Fruit fly (Drosophila melanogaster): ENCODE data around the gene MAGE.

The MAGE gene

DNA sequence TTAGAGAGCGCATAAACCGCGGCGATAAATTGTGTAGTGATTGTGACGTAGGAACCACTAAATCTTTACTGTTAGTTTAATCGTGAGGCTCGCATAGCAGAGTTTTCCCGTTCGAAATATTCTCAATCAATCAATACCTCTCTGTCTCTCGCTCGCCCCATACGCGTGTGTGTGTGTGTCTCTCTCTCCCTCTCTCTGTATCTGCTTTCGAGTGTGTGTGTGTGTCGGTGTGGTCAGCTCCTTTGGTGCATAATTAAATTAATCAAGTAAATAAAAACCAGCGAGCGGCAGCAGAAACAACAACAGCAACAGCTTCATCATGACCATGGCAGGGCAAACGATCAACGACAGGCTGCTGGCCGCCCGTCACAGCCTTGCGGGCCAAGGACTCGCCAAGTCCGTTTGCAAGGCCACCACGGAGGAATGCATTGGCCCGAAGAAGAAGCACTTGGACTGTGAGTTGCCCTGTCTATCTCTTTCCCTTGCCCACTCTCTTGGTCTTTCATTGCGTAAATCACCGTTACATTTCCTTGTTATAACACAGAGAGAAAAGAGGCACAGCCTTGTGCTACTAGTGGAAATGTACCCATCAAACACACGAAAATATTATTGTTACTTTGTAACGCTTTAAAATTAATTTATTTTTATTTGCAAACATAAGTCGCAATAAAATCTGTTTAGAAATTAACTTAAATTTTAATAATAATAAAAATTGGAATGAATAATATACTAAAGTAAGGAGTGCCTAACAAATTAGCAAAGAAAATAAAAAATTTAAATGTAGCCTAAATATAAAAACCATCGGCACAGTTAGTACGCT lies 32.3 kb upstream of the MAGE start (continued):
- TF ChIP-seq fd59A (GFP tag; optimal IDR thresholded peaks at IDR 0.05) (no peak), CG1621 (tag; optimal IDR thresholded peaks at IDR 0.05) (no peak), CG11294 (GFP tag; IDR thresholded peaks at IDR 0.05) (no peak), CG8632 (GFP tag; optimal IDR thresholded peaks at IDR 0.05) (peak; percentile 15), net (GFP tag; optimal IDR thresholded peaks at IDR 0.05) (peak; percentile 53), CG16779 (tag; optimal IDR thresholded peaks at IDR 0.05) (no peak), Eip78C (GFP tag) (peak; percentile 77), Sox14 (GFP tag; optimal IDR thresholded peaks at IDR 0.05) (peak; percentile 9), dsx (GFP tag; optimal IDR thresholded peaks at IDR 0.05; ENCODE audit: poor library complexity, severe bottlenecking) (no peak)

DNA sequence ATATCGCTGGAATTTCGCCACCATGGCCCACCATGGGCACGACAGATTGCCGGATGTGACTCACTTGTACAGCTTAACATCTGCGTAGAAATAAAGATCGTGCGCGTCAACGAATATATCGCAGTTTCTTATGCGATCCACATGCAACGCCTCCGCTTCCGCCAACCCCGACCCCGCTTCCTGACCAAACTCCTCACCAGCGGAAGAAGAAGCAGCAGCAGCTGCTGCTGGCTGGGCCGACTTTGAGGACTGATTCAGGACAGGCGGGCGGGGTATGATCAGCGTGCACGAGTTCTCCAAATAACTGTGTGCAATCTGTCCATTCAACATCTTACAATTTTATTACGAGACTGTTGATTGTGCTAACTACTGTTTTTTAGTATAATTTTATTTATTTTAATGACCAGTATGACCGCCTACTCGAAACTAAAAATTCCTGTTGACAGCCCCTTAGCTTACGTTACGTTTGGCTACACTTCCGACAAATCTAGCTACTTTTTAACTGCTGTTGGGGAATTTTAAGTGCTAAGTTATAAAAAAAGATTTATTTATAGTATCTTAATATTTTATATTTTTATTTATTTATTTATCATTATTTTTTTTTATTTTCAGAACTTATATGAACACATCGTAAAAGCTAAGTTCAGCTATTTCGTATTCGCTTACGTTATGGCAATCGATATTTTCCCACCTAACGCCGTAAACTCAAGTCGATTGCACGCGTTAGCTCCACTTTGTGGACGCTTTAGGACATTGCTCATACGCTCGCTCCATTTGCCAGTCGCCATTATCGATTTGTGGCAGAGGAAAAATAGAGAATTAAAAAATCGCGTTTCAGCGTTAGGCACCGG lies 31.5 kb upstream of the MAGE start, which contains the start of the genes CG10055 and lap:
Gene CG10055, minus strand, starts transcription at position 432 of the 851 bp plus-strand sequence.
Gene lap, plus strand, starts transcription at position 753 of the 851 bp plus-strand sequence.
- TF ChIP-seq CG6808 (GFP tag; optimal IDR thresholded peaks at IDR 0.05) = no peak
- no peak for TF ChIP-seq Sox102F (GFP tag; optimal IDR thresholded peaks at IDR 0.05)
- TF ChIP-seq Lpt (GFP tag; optimal IDR thresholded peaks at IDR 0.05) = no peak
- TF ChIP-seq Ets21C (GFP tag; optimal IDR thresholded peaks at IDR 0.05) = no peak
- 0 out of 2 replicates have a peak, but pooled peaks have one; percentile 4 for TF ChIP-seq CG11294 (GFP tag; IDR thresholded peaks at IDR 0.05)
- peak; percentile 56 for TF ChIP-seq svp (GFP tag)
- TF ChIP-seq CG3032 (tag; optimal IDR thresholded peaks at IDR 0.05) = peak; percentile 3
- no peak for TF ChIP-seq eg (GFP tag; IDR thresholded peaks at IDR 0.05)

DNA sequence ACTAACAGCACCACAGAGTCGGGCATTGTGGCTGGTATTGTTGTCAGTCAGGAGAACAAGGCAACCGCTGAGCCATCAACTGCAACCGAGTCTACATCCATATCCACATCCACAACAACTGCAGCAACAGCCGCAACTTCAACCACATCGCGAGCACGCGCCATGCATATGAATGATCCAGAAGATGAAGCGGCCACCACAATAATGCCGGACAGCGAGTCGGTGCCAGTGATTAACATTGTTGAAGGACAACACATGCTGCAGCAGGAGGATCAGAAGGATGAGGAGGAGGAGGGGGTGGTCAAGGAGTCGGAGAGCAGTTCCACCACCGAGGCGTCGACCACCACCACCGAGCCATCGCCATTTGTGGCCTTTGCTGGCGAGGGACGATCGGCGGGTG lies 19.8 kb upstream of the MAGE start:
- TF ChIP-seq Met (GFP tag; optimal IDR thresholded peaks at IDR 0.05) (no peak), ss (GFP tag; optimal IDR thresholded peaks at IDR 0.05) (peak in 1 of 2 experiments; percentile 33), Sox102F (GFP tag; optimal IDR thresholded peaks at IDR 0.05) (no peak), vri (GFP tag; optimal IDR thresholded peaks at IDR 0.05) (no peak), CG6808 (GFP tag; optimal IDR thresholded peaks at IDR 0.05) (no peak), lz (GFP tag; optimal IDR thresholded peaks at IDR 0.05) (no peak), CG11762 (GFP tag; optimal IDR thresholded peaks at IDR 0.05; ENCODE audit: insufficient read depth) (no peak), Smox (GFP tag; optimal IDR thresholded peaks at IDR 0.05) (no peak), dsx (GFP tag; optimal IDR thresholded peaks at IDR 0.05; ENCODE audit: poor library complexity, severe bottlenecking) (peak; percentile 81), CG4318 (GFP tag; optimal IDR thresholded peaks at IDR 0.05) (no peak), eg (GFP tag; IDR thresholded peaks at IDR 0.05) (no peak), topi (GFP tag; optimal IDR thresholded peaks at IDR 0.05) (no peak), Hr39 (GFP tag; optimal IDR thresholded peaks at IDR 0.05) (no peak), Gug (GFP tag; IDR thresholded peaks at IDR 0.05) (no peak), Eip78C (GFP tag) (no peak), Blimp-1 (GFP tag; optimal IDR thresholded peaks at IDR 0.05) (no peak), CG1621 (tag; optimal IDR thresholded peaks at IDR 0.05) (peak; percentile 71), CG10631 (GFP tag; optimal IDR thresholded peaks at IDR 0.05) (no peak)

DNA sequence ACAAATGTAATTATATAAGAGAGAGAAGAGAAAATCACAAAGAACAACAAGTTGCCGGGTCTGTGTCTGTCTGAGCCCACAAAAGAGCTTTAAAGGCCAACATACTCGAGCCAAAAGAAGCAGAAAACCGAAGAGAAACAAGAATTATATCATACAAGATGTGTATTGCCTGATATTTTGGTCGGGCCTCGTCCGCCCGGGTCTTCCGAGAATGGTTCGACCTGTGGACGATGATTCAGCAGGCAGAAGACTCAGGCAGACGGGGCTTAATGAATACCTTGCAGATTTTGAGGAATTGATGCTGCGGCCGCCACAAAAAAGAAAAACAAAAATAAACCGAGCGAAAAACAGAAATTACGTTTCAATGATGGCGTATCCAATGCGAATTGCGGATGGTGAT lies 18.0 kb upstream of the MAGE start:
- TF ChIP-seq Eip75B (GFP tag; optimal IDR thresholded peaks at IDR 0.05) (no peak), Smox (GFP tag; optimal IDR thresholded peaks at IDR 0.05) (no peak), CG15336 (GFP tag; IDR thresholded peaks at IDR 0.05) (no peak), Hr4 (GFP tag; optimal IDR thresholded peaks at IDR 0.05) (no peak), CG7368 (GFP tag; optimal IDR thresholded peaks at IDR 0.05) (no peak), Sox102F (GFP tag; optimal IDR thresholded peaks at IDR 0.05) (no peak), CG8632 (GFP tag; optimal IDR thresholded peaks at IDR 0.05) (no peak), Eip78C (GFP tag) (peak; percentile 4), Lpt (GFP tag; optimal IDR thresholded peaks at IDR 0.05) (no peak), achi (GFP tag; optimal IDR thresholded peaks at IDR 0.05) (no peak), CG3032 (tag; optimal IDR thresholded peaks at IDR 0.05) (no peak), CG6854 (GFP tag; optimal IDR thresholded peaks at IDR 0.05) (peak; percentile 9), fd85E (GFP tag; optimal IDR thresholded peaks at IDR 0.05) (no peak), dsx (GFP tag; optimal IDR thresholded peaks at IDR 0.05; ENCODE audit: poor library complexity, severe bottlenecking) (no peak), fkh (GFP tag; optimal IDR thresholded peaks at IDR 0.05) (no peak), lz (GFP tag; optimal IDR thresholded peaks at IDR 0.05) (no peak), Eip93F (GFP tag; optimal IDR thresholded peaks at IDR 0.05) (no peak), OdsH (GFP tag; optimal IDR thresholded peaks at IDR 0.05) (no peak), vri (GFP tag; optimal IDR thresholded peaks at IDR 0.05) (peak; percentile 82)
